Worm (Caenorhabditis elegans): ENCODE data around the gene F53B1.2.

F53B1.2 gene

ce11 chrX:2144875-2145274, 36.1 kb downstream of the F53B1.2 start:
- TF ChIP-seq ceh-82 (tag; optimal IDR thresholded peaks at IDR 0.05) = no peak
- TF ChIP-seq nhr-25 (tag; optimal IDR thresholded peaks at IDR 0.05) = no peak
- no peak for TF ChIP-seq sma-9 (GFP tag; optimal IDR thresholded peaks at IDR 0.05)
- no peak for TF ChIP-seq sma-9 (tag; optimal IDR thresholded peaks at IDR 0.05)

- TF ChIP-seq sma-9 (GFP tag; optimal IDR thresholded peaks at IDR 0.05) = peak; percentile 23
- TF ChIP-seq sma-9 (tag; optimal IDR thresholded peaks at IDR 0.05) = no peak
- TF ChIP-seq ztf-11 (tag; optimal IDR thresholded peaks at IDR 0.05) = no peak
- peak; percentile 9 for TF ChIP-seq nhr-21 (tag; optimal IDR thresholded peaks at IDR 0.05)
- peak; percentile 60 for TF ChIP-seq ceh-16 (tag; optimal IDR thresholded peaks at IDR 0.05)
- peak; percentile 64 for TF ChIP-seq blmp-1 (tag; optimal IDR thresholded peaks at IDR 0.05; ENCODE audit: insufficient read depth)
- no peak for TF ChIP-seq C34F6.9 (tag; optimal IDR thresholded peaks at IDR 0.05)
- TF ChIP-seq nhr-25 (tag; optimal IDR thresholded peaks at IDR 0.05) = peak; percentile 16
Measured at ce11 chrX:2145629-2146028, 36.8 kb downstream of the F53B1.2 start, which contains the start of gene dpy-3. Gene dpy-3, minus strand, starts transcription at chrX:2145647.

ce11 chrX:2150006-2150405, 41.2 kb downstream of the F53B1.2 start, which contains the start of gene npax-2:
Gene npax-2, minus strand, starts transcription at chrX:2150106.
- TF ChIP-seq peb-1 (tag; optimal IDR thresholded peaks at IDR 0.05) = no peak

ce11 chrX:2152062-2152461, 43.3 kb downstream of the F53B1.2 start:
- no peak for TF ChIP-seq elt-1 (tag; optimal IDR thresholded peaks at IDR 0.05)
- no peak for TF ChIP-seq egl-27 (tag; optimal IDR thresholded peaks at IDR 0.05)
- peak; percentile 6 for TF ChIP-seq nhr-25 (tag; optimal IDR thresholded peaks at IDR 0.05)
- TF ChIP-seq nhr-21 (tag; optimal IDR thresholded peaks at IDR 0.05) = no peak
- no peak for TF ChIP-seq ztf-11 (tag; optimal IDR thresholded peaks at IDR 0.05)
- TF ChIP-seq nhr-23 (tag; optimal IDR thresholded peaks at IDR 0.05) = no peak
- no peak for TF ChIP-seq C34F6.9 (tag; optimal IDR thresholded peaks at IDR 0.05)
- no peak for TF ChIP-seq nhr-6 (tag; optimal IDR thresholded peaks at IDR 0.05)

- TF ChIP-seq blmp-1 (tag; optimal IDR thresholded peaks at IDR 0.05; ENCODE audit: insufficient read depth) (peak; percentile 8), dmd-4 (tag; optimal IDR thresholded peaks at IDR 0.05) (no peak)
Measured at ce11 chrX:2153780-2154179, 45.0 kb downstream of the F53B1.2 start.

- TF ChIP-seq sma-9 (GFP tag; optimal IDR thresholded peaks at IDR 0.05) = peak; percentile 4
- no peak for TF ChIP-seq sma-9 (tag; optimal IDR thresholded peaks at IDR 0.05)
- TF ChIP-seq ztf-1 (GFP tag; conservative IDR thresholded peaks at IDR 0.05) = no peak
- peak; percentile 55 for TF ChIP-seq fos-1 (tag; optimal IDR thresholded peaks at IDR 0.05)
Measured at ce11 chrX:2157855-2158254, 49.1 kb downstream of the F53B1.2 start.

Measured in whole organism, L2 larva.